Fruit fly (Drosophila melanogaster) whole organism, embryonic: Measurements from ENCODE around the gene CG14995.

Experiments
- Aef1 ChIP-seq: fragments of 200-800 bp; sonication (Bioruptor generic); IDR thresholded peaks from 3 replicates; pipeline ENCODE4 v1.3.6; 2022; ENCODE audit warnings: missing biosample characterization, missing genetic modification characterization
- Bteb2 ChIP-seq: fragments of 200-800 bp; sonication (Bioruptor generic); optimal IDR thresholded peaks from 2 replicates; lab custom pipeline; 2016; ENCODE audit warnings: missing biosample characterization, missing genetic modification characterization
- CG10565 ChIP-seq: fragments of 200-800 bp; sonication (Bioruptor generic); optimal IDR thresholded peaks from 3 replicates; lab custom pipeline; 2016; ENCODE audit warnings: missing biosample characterization, mild to moderate bottlenecking, missing genetic modification characterization
- CG15601 ChIP-seq: fragments of 200-800 bp; sonication (Bioruptor generic); optimal IDR thresholded peaks from 3 replicates; lab custom pipeline; 2019; ENCODE audit warnings: missing biosample characterization, mild to moderate bottlenecking, missing genetic modification characterization, moderate library complexity
- CG16779 ChIP-seq: fragments of 200-800 bp; sonication (Bioruptor generic); IDR thresholded peaks from 2 replicates; pipeline ENCODE4 v1.3.6; 2022; ENCODE audit warnings: missing biosample characterization, missing genetic modification characterization
- CG1792 ChIP-seq: fragments of 200-800 bp; sonication (Bioruptor generic); optimal IDR thresholded peaks from 2 replicates; lab custom pipeline; 2016; ENCODE audit warnings: missing biosample characterization, missing genetic modification characterization
- CG2116 ChIP-seq: fragments of 200-800 bp; sonication (Bioruptor generic); optimal IDR thresholded peaks from 3 replicates; lab custom pipeline; 2018; ENCODE audit warnings: missing biosample characterization, mild to moderate bottlenecking, missing genetic modification characterization
- CG30403 ChIP-seq: fragments of 200-800 bp; sonication (Bioruptor generic); optimal IDR thresholded peaks from 3 replicates; lab custom pipeline; 2016; ENCODE audit warnings: missing biosample characterization, missing genetic modification characterization
- CG32772 ChIP-seq: fragments of 200-800 bp; sonication (Bioruptor generic); IDR thresholded peaks from 2 replicates; pipeline ENCODE4 v1.3.6; 2022; ENCODE audit warnings: missing biosample characterization, missing genetic modification characterization
- CG3281 ChIP-seq: fragments of 200-800 bp; sonication (Bioruptor generic); optimal IDR thresholded peaks from 3 replicates; lab custom pipeline; 2017; ENCODE audit warnings: missing biosample characterization, mild to moderate bottlenecking, missing genetic modification characterization
- CG3847 ChIP-seq: fragments of 200-800 bp; sonication (Bioruptor generic); IDR thresholded peaks from 2 replicates; pipeline ENCODE4 v1.3.6; 2022; ENCODE audit warnings: missing biosample characterization, missing genetic modification characterization
- CG3995 ChIP-seq: fragments of 200-800 bp; sonication (Bioruptor generic); optimal IDR thresholded peaks from 3 replicates; lab custom pipeline; 2016; ENCODE audit warnings: missing biosample characterization, missing genetic modification characterization
- CG4617 ChIP-seq: fragments of 200-800 bp; sonication (Bioruptor generic); optimal IDR thresholded peaks from 3 replicates; lab custom pipeline; 2016; ENCODE audit warnings: missing biosample characterization, missing genetic modification characterization, borderline replicate concordance
- CG6683 ChIP-seq: fragments of 200-800 bp; sonication (Bioruptor generic); optimal IDR thresholded peaks from 2 replicates; lab custom pipeline; 2017; ENCODE audit warnings: missing biosample characterization, mild to moderate bottlenecking, missing genetic modification characterization, missing genetic modification reagents
- CG6765 ChIP-seq: fragments of 200-800 bp; sonication (Bioruptor generic); optimal IDR thresholded peaks from 3 replicates; lab custom pipeline; 2017; ENCODE audit warnings: missing biosample characterization, mild to moderate bottlenecking, missing genetic modification characterization
- CG7745 ChIP-seq: fragments of 200-800 bp; sonication (Bioruptor generic); optimal IDR thresholded peaks from 2 replicates; lab custom pipeline; 2018; ENCODE audit warnings: missing biosample characterization, mild to moderate bottlenecking, missing genetic modification characterization, moderate library complexity
- CG7928 ChIP-seq: fragments of 200-800 bp; sonication (Bioruptor generic); optimal IDR thresholded peaks from 2 replicates; lab custom pipeline; 2017; ENCODE audit warnings: missing biosample characterization, mild to moderate bottlenecking, missing genetic modification characterization
- CrebB ChIP-seq: fragments of 200-800 bp; sonication (Bioruptor generic); optimal IDR thresholded peaks from 3 replicates; lab custom pipeline; 2018; ENCODE audit warnings: missing biosample characterization, mild to moderate bottlenecking, missing genetic modification characterization
- D19A ChIP-seq: fragments of 200-800 bp; optimal IDR thresholded peaks from 3 replicates; lab custom pipeline; 2019; ENCODE audit warnings: missing biosample characterization, mild to moderate bottlenecking, missing genetic modification characterization, moderate library complexity
- Dfd ChIP-seq, 2 experiments: fragments of >200 bp; optimal IDR thresholded peaks; 2 replicates each; lab custom pipeline; 2017; ENCODE audit warnings: missing biosample characterization in 2 of 2, missing genetic modification characterization in 2 of 2
- GATAe ChIP-seq: fragments of 200-800 bp; sonication (Bioruptor generic); conservative IDR thresholded peaks from 2 replicates; pipeline ENCODE4 v1.3.6; 2022; ENCODE audit warnings: missing biosample characterization, missing genetic modification characterization
- HmgD ChIP-seq: fragments of 200-800 bp; sonication (Bioruptor generic); optimal IDR thresholded peaks from 3 replicates; lab custom pipeline; 2016; ENCODE audit warnings: missing biosample characterization, missing genetic modification characterization
- Hr78 ChIP-seq, 2 experiments: fragments of 200-800 bp in 1 of 2; fragments of >200 bp in 1 of 2; sonication (Bioruptor generic) in 1 of 2; optimal IDR thresholded peaks; 2 replicates each; lab custom pipeline; 2017 to 2019; ENCODE audit warnings: missing biosample characterization in 2 of 2, missing genetic modification characterization in 2 of 2, mild to moderate bottlenecking in 1 of 2, moderate library complexity in 1 of 2
- Meics ChIP-seq: fragments of 200-800 bp; sonication (Bioruptor generic); optimal IDR thresholded peaks from 2 replicates; lab custom pipeline; 2017; ENCODE audit warnings: missing biosample characterization, mild to moderate bottlenecking, missing genetic modification characterization
- Ptx1 ChIP-seq: fragments of 200-800 bp; sonication (Bioruptor generic); IDR thresholded peaks from 2 replicates; pipeline ENCODE4 v1.3.6; 2022; ENCODE audit warnings: missing biosample characterization, missing genetic modification characterization
- Ravus ChIP-seq: fragments of 200-800 bp; sonication (Bioruptor generic); IDR thresholded peaks from 2 replicates; pipeline ENCODE4 v1.3.6; 2022; ENCODE audit warnings: missing biosample characterization, missing genetic modification characterization
- Rfx ChIP-seq: fragments of 200-800 bp; sonication (Bioruptor generic); IDR thresholded peaks from 2 replicates; pipeline ENCODE4 v1.3.6; 2022; ENCODE audit warnings: missing biosample characterization, missing genetic modification characterization
- Side ChIP-seq: fragments of 200-800 bp; sonication (Bioruptor generic); optimal IDR thresholded peaks from 2 replicates; lab custom pipeline; 2016; ENCODE audit warnings: missing biosample characterization, missing genetic modification characterization
- Sox100B ChIP-seq: fragments of 200-800 bp; sonication (Bioruptor generic); optimal IDR thresholded peaks from 3 replicates; lab custom pipeline; 2018; ENCODE audit warnings: missing biosample characterization, mild to moderate bottlenecking, missing genetic modification characterization
- TFAM ChIP-seq: fragments of 200-800 bp; sonication (Bioruptor generic); optimal IDR thresholded peaks from 2 replicates; lab custom pipeline; 2017; ENCODE audit warnings: missing biosample characterization, missing genetic modification characterization, inconsistent platforms
- YL-1 ChIP-seq: fragments of 200-800 bp; sonication (Bioruptor generic); optimal IDR thresholded peaks from 3 replicates; lab custom pipeline; 2017; ENCODE audit warnings: missing biosample characterization, mild to moderate bottlenecking, missing genetic modification characterization
- bowl ChIP-seq: fragments of 200-800 bp; sonication (Bioruptor generic); IDR thresholded peaks from 2 replicates; pipeline ENCODE4 v1.3.6; 2022; ENCODE audit warnings: missing biosample characterization, missing genetic modification characterization
- crp ChIP-seq, 2 experiments: fragments of 200-800 bp; sonication (Bioruptor generic); optimal IDR thresholded peaks; 2 replicates in 1 of 2; 3 replicates in 1 of 2; lab custom pipeline; 2017; ENCODE audit warnings: missing biosample characterization in 2 of 2, missing genetic modification characterization in 2 of 2, mild to moderate bottlenecking in 1 of 2, moderate library complexity in 1 of 2
- emc ChIP-seq: fragments of 200-800 bp; sonication (Bioruptor generic); optimal IDR thresholded peaks from 2 replicates; lab custom pipeline; 2016; ENCODE audit warnings: missing biosample characterization, missing genetic modification characterization
- ewg ChIP-seq: fragments of 200-800 bp; sonication (Bioruptor generic); optimal IDR thresholded peaks from 3 replicates; lab custom pipeline; 2017; ENCODE audit warnings: mild to moderate bottlenecking, missing biosample characterization, missing genetic modification reagents, missing genetic modification characterization
- gsb-n ChIP-seq: fragments of 200-800 bp; sonication (Bioruptor generic); optimal IDR thresholded peaks from 3 replicates; lab custom pipeline; 2018; ENCODE audit warnings: missing biosample characterization, mild to moderate bottlenecking, missing genetic modification characterization
- ind ChIP-seq: fragments of 200-800 bp; sonication (Bioruptor generic); optimal IDR thresholded peaks from 3 replicates; lab custom pipeline; 2016; ENCODE audit warnings: missing biosample characterization, missing genetic modification characterization
- inv ChIP-seq: fragments of 200-800 bp; sonication (Bioruptor generic); IDR thresholded peaks from 2 replicates; pipeline ENCODE4 v1.3.6; 2022; ENCODE audit warnings: missing biosample characterization, missing genetic modification characterization; ENCODE audit not compliant: partially characterized antibody
- jing ChIP-seq: fragments of 200-800 bp; sonication (Bioruptor generic); optimal IDR thresholded peaks from 2 replicates; lab custom pipeline; 2018; ENCODE audit warnings: missing biosample characterization, mild to moderate bottlenecking, missing genetic modification characterization
- lbe ChIP-seq: fragments of 200-800 bp; sonication (Bioruptor generic); optimal IDR thresholded peaks from 2 replicates; lab custom pipeline; 2016; ENCODE audit warnings: missing biosample characterization, mild to moderate bottlenecking, missing genetic modification characterization
- lola ChIP-seq, 3 experiments: fragments of >200 bp in 2 of 3; fragments of 200-800 bp in 1 of 3; sonication (Bioruptor generic) in 1 of 3; optimal IDR thresholded peaks; 2 replicates each; lab custom pipeline; 2017 to 2019; ENCODE audit warnings: missing biosample characterization in 3 of 3, missing genetic modification characterization in 3 of 3, mild to moderate bottlenecking in 1 of 3, moderate library complexity in 1 of 3
- nom ChIP-seq: fragments of 200-800 bp; sonication (Bioruptor generic); optimal IDR thresholded peaks from 2 replicates; lab custom pipeline; 2017; ENCODE audit warnings: missing biosample characterization, missing genetic modification characterization, mild to moderate bottlenecking, moderate library complexity, missing genetic modification reagents
- pb ChIP-seq: fragments of 200-800 bp; sonication (Bioruptor generic); optimal IDR thresholded peaks from 3 replicates; lab custom pipeline; 2016; ENCODE audit warnings: missing biosample characterization, missing genetic modification characterization
- prd ChIP-seq, 3 experiments: fragments of >200 bp in 2 of 3; fragments of 200-800 bp in 1 of 3; sonication (Bioruptor generic) in 1 of 3; optimal IDR thresholded peaks in 2 of 3; IDR thresholded peaks in 1 of 3; 2 replicates in 2 of 3; 3 replicates in 1 of 3; pipeline versions ENCODE4 v1.3.6 to Lab custom; 2017 to 2022; ENCODE audit warnings: missing biosample characterization in 1 of 3, missing genetic modification characterization in 1 of 3
- pzg ChIP-seq: fragments of 200-800 bp; sonication (Bioruptor generic); optimal IDR thresholded peaks from 3 replicates; lab custom pipeline; 2018; ENCODE audit warnings: missing biosample characterization, mild to moderate bottlenecking, missing genetic modification characterization, moderate library complexity
- rib ChIP-seq: fragments of 200-800 bp; sonication (Bioruptor generic); IDR thresholded peaks from 2 replicates; pipeline ENCODE4 v1.3.6; 2022; ENCODE audit warnings: missing biosample characterization, missing genetic modification characterization
- run ChIP-seq: fragments of 200-800 bp; sonication (Bioruptor generic); optimal IDR thresholded peaks from 3 replicates; lab custom pipeline; 2018; ENCODE audit warnings: missing biosample characterization, mild to moderate bottlenecking, missing genetic modification characterization
- tin ChIP-seq: fragments of 200-800 bp; sonication (Bioruptor generic); optimal IDR thresholded peaks from 3 replicates; lab custom pipeline; 2016; ENCODE audit warnings: missing biosample characterization, missing genetic modification characterization
- twi ChIP-seq: fragments of 200-800 bp; optimal IDR thresholded peaks from 2 replicates; lab custom pipeline; 2019; ENCODE audit warnings: missing biosample characterization, mild to moderate bottlenecking, missing genetic modification characterization, moderate library complexity
- zen ChIP-seq: fragments of 200-800 bp; sonication (Bioruptor generic); optimal IDR thresholded peaks from 3 replicates; lab custom pipeline; 2018; ENCODE audit warnings: missing biosample characterization, mild to moderate bottlenecking, missing genetic modification characterization, moderate library complexity

Gene CG14995

DNA sequence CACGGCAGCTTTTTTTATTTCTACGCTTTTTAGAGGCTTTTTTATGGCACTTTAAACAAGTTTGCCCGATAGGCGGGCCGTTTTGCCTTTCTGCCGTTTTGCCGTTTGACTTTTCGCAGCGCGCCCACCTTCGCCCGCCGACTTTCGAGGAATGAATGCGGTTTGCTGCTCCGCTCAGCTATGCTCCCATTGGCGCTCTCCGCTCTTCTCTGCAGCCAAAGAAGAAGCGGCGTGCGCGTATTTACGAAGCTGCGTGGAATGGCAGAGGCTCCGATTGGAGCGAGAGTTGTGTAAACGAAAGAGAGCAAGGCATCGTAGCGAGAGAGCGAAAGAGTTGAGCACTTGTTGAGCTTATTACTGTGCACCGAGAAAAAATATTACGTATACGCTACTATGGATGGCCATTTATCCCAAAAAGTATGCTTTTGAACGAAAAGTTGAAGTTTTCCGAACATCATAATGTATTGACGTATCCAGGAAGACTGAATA, 31.5 kb downstream of the CG14995 start, which contains the start of gene wit (continued):
- TF ChIP-seq Ptx1 (GFP tag; lab: Robert Waterston, UW) (no peak), YL-1 (GFP tag; lab: Kevin White, UChicago) (peak; percentile 9), Sox100B (GFP tag; lab: Kevin White, UChicago) (no peak), Hr78 (GFP tag; optimal IDR thresholded peaks at IDR 0.05; lab: Kevin White, UChicago) (no peak), CG7928 (no peak), CG32772 (GFP tag; lab: Robert Waterston, UW) (no peak), pb (no peak), CG3281 (GFP tag; lab: Kevin White, UChicago) (peak; percentile 1), CrebB (tag; lab: Kevin White, UChicago) (peak; percentile 30), Aef1 (GFP tag; lab: Robert Waterston, UW) (no peak), HmgD (GFP tag; lab: Kevin White, UChicago) (no peak), bowl (GFP tag; lab: Robert Waterston, UW) (no peak), Bteb2 (GFP tag; lab: Kevin White, UChicago) (no peak), ewg (no peak), CG10565 (no peak), CG30403 (GFP tag; lab: Kevin White, UChicago) (peak; percentile 36), twi (tag; lab: Kevin White, UChicago) (no peak), emc (GFP tag; lab: Kevin White, UChicago) (no peak), crp (GFP tag; optimal IDR thresholded peaks at IDR 0.05; lab: Kevin White, UChicago) (no peak), CG3847 (GFP tag; lab: Robert Waterston, UW) (no peak), Rfx (GFP tag; lab: Robert Waterston, UW) (peak; percentile 31; the same call in 1 of the 2 replicates), CG1792 (no peak), rib (peak; percentile 56; the same call in 1 of the 2 replicates), D19A (tag; lab: Kevin White, UChicago) (no peak), gsb-n (tag; lab: Kevin White, UChicago) (no peak), GATAe (no peak), Meics (GFP tag; lab: Kevin White, UChicago) (peak; percentile 11), inv (GFP tag; lab: Robert Waterston, UW) (no peak), lola (GFP tag; optimal IDR thresholded peaks at IDR 0.05; lab: Kevin White, UChicago) (no peak), jing (no peak), CG3995 (GFP tag; lab: Kevin White, UChicago) (no peak), CG2116 (GFP tag; lab: Kevin White, UChicago) (no peak), CG6683 (no peak), CG16779 (GFP tag; lab: Robert Waterston, UW) (no peak), prd (optimal IDR thresholded peaks at IDR 0.05; lab: Kevin White, UChicago) (no peak), prd (GFP tag; IDR thresholded peaks at IDR 0.05; lab: Robert Waterston, UW) (no peak), CG4617 (no peak), nom (peak; percentile 84), ind (GFP tag; lab: Kevin White, UChicago) (no peak), Side (GFP tag; lab: Kevin White, UChicago) (peak; percentile 5), Ravus (no peak), Dfd (GFP tag; optimal IDR thresholded peaks at IDR 0.05; lab: Kevin White, UChicago) (no peak), CG6765 (peak; percentile 59), pzg (GFP tag; lab: Kevin White, UChicago) (no peak), tin (GFP tag; lab: Kevin White, UChicago) (no peak), zen (tag; lab: Kevin White, UChicago) (no peak), lbe (GFP tag; lab: Kevin White, UChicago) (peak; percentile 83), run (no peak), CG15601 (tag; lab: Kevin White, UChicago) (no peak), TFAM (GFP tag; lab: Kevin White, UChicago) (no peak), CG7745 (tag; lab: Kevin White, UChicago) (no peak)
